Worm (Caenorhabditis elegans): Measurements from ENCODE around the gene C02B8.1.

Gene C02B8.1

ce11 chrX:8158975-8159813 is 11.7 kb downstream of the C02B8.1 start, which contains the start of gene hil-3:
Gene hil-3, plus strand, starts transcription at chrX:8159169.
- TF ChIP-seq tbx-2 (tag; optimal IDR thresholded peaks at IDR 0.05) = peak; percentile 36
- no peak for TF ChIP-seq unc-3 (GFP tag; conservative IDR thresholded peaks at IDR 0.05)
- no peak for TF ChIP-seq unc-3 (tag; optimal IDR thresholded peaks at IDR 0.05)
- TF ChIP-seq ceh-31 (tag; optimal IDR thresholded peaks at IDR 0.05) = peak; percentile 26
- peak; percentile 19 for TF ChIP-seq sdc-2 (tag; optimal IDR thresholded peaks at IDR 0.05)
- TF ChIP-seq ceh-30 (tag; optimal IDR thresholded peaks at IDR 0.05) = no peak
- TF ChIP-seq ceh-45 (GFP tag; IDR thresholded peaks at IDR 0.05) = no peak
- TF ChIP-seq tbx-7 (tag; optimal IDR thresholded peaks at IDR 0.05) = peak; percentile 9
- TF ChIP-seq unc-55 (GFP tag; optimal IDR thresholded peaks at IDR 0.05) = no peak
- no peak for TF ChIP-seq ceh-18 (tag; optimal IDR thresholded peaks at IDR 0.05)
- TF ChIP-seq ama-1 (optimal IDR thresholded peaks at IDR 0.05) = peak; percentile 46
- TF ChIP-seq ref-2 (tag; optimal IDR thresholded peaks at IDR 0.05) = peak; percentile 56

ce11 chrX:8160016-8160415 is 12.5 kb downstream of the C02B8.1 start:
- TF ChIP-seq unc-42 (tag; optimal IDR thresholded peaks at IDR 0.05) (no peak), F13H6.1 (tag; optimal IDR thresholded peaks at IDR 0.05) (no peak), lim-6 (tag; optimal IDR thresholded peaks at IDR 0.05) (no peak), C38D4.7 (GFP tag; optimal IDR thresholded peaks at IDR 0.05) (no peak), lin-11 (tag; optimal IDR thresholded peaks at IDR 0.05) (no peak), hlh-30 (tag; optimal IDR thresholded peaks at IDR 0.05; ENCODE audit: insufficient read depth) (peak; percentile 73), fkh-6 (tag; optimal IDR thresholded peaks at IDR 0.05) (no peak), pax-1 (tag; optimal IDR thresholded peaks at IDR 0.05) (no peak), pha-2 (tag; optimal IDR thresholded peaks at IDR 0.05) (no peak), fkh-10 (GFP tag; optimal IDR thresholded peaks at IDR 0.05) (no peak), rnt-1 (tag; optimal IDR thresholded peaks at IDR 0.05) (no peak), pros-1 (tag; optimal IDR thresholded peaks at IDR 0.05) (no peak), ceh-31 (tag; optimal IDR thresholded peaks at IDR 0.05) (peak; percentile 32), mec-3 (tag; optimal IDR thresholded peaks at IDR 0.05; ENCODE audit: borderline replicate concordance) (no peak), ama-1 (optimal IDR thresholded peaks at IDR 0.05) (peak; percentile 57), pha-4 (tag; optimal IDR thresholded peaks at IDR 0.05) (no peak), hlh-6 (tag; optimal IDR thresholded peaks at IDR 0.05) (no peak), sox-2 (GFP tag; IDR thresholded peaks at IDR 0.05) (no peak; the same call in 1 of the 2 replicates), nhr-232 (tag; optimal IDR thresholded peaks at IDR 0.05) (no peak), sdc-2 (tag; optimal IDR thresholded peaks at IDR 0.05) (no peak), C08G9.2 (tag; optimal IDR thresholded peaks at IDR 0.05) (no peak), Y22D7AL.16 (tag; optimal IDR thresholded peaks at IDR 0.05) (no peak), pat-9 (tag; optimal IDR thresholded peaks at IDR 0.05) (no peak)

- TF ChIP-seq ref-2 (tag; optimal IDR thresholded peaks at IDR 0.05) = no peak
- TF ChIP-seq hlh-13 (GFP tag; optimal IDR thresholded peaks at IDR 0.05) = no peak
- no peak for TF ChIP-seq pax-1 (tag; optimal IDR thresholded peaks at IDR 0.05)
These were observed 15.3 kb downstream of the C02B8.1 start, which contains the start of gene F22F1.3 for ce11 chrX:8162793-8163192. Gene F22F1.3, minus strand, starts transcription at chrX:8163073.

ce11 chrX:8163555-8163954 is 16.1 kb downstream of the C02B8.1 start:
- peak; percentile 71 for TF ChIP-seq ceh-31 (tag; optimal IDR thresholded peaks at IDR 0.05)
- TF ChIP-seq ceh-14 (tag; optimal IDR thresholded peaks at IDR 0.05) = peak; percentile 28
- peak; percentile 49 for TF ChIP-seq unc-42 (tag; optimal IDR thresholded peaks at IDR 0.05)
- TF ChIP-seq Y22D7AL.16 (tag; optimal IDR thresholded peaks at IDR 0.05) = no peak
- peak; percentile 29 for TF ChIP-seq ceh-18 (tag; optimal IDR thresholded peaks at IDR 0.05)
- no peak for TF ChIP-seq nhr-11 (tag; optimal IDR thresholded peaks at IDR 0.05)
- peak; percentile 49 for TF ChIP-seq pag-3 (tag; optimal IDR thresholded peaks at IDR 0.05; ENCODE audit: borderline replicate concordance)
- peak; percentile 65 for TF ChIP-seq ceh-48 (tag; optimal IDR thresholded peaks at IDR 0.05)
- TF ChIP-seq sdc-2 (tag; optimal IDR thresholded peaks at IDR 0.05) = peak; percentile 65
- TF ChIP-seq pha-2 (tag; optimal IDR thresholded peaks at IDR 0.05) = no peak
- TF ChIP-seq T23F11.4 (GFP tag; optimal IDR thresholded peaks at IDR 0.05) = peak; percentile 43
- TF ChIP-seq ceh-34 (tag; optimal IDR thresholded peaks at IDR 0.05) = peak; percentile 24
- TF ChIP-seq madf-2 (tag; optimal IDR thresholded peaks at IDR 0.05) = no peak
- TF ChIP-seq elt-2 (tag; optimal IDR thresholded peaks at IDR 0.05) = no peak
- TF ChIP-seq ceh-19 (GFP tag; optimal IDR thresholded peaks at IDR 0.05) = peak; percentile 14
- TF ChIP-seq nfya-1 (tag; optimal IDR thresholded peaks at IDR 0.05) = no peak
- TF ChIP-seq tbx-2 (tag; optimal IDR thresholded peaks at IDR 0.05) = peak; percentile 62
- peak; percentile 31 for TF ChIP-seq elt-4 (tag; optimal IDR thresholded peaks at IDR 0.05)
- peak; percentile 34 for TF ChIP-seq pros-1 (tag; optimal IDR thresholded peaks at IDR 0.05)
- no peak for TF ChIP-seq ttx-3 (tag; optimal IDR thresholded peaks at IDR 0.05)
- no peak for TF ChIP-seq unc-86 (tag; optimal IDR thresholded peaks at IDR 0.05)
- peak; percentile 33 for TF ChIP-seq C08G9.2 (tag; optimal IDR thresholded peaks at IDR 0.05)

All from whole organism, late embryonic.